Fruit fly (Drosophila melanogaster) whole organism, embryonic: Measurements from ENCODE around the gene ppk7.

Source experiments
- Ada2b ChIP-seq: fragments of 200-800 bp; sonication (Bioruptor generic); IDR thresholded peaks from 2 replicates; pipeline ENCODE4 v1.3.6; 2022; ENCODE audit warnings: missing biosample characterization, missing genetic modification characterization
- Bdp1 ChIP-seq: fragments of 200-800 bp; sonication (Bioruptor generic); optimal IDR thresholded peaks from 3 replicates; lab custom pipeline; 2016; ENCODE audit warnings: missing biosample characterization, missing genetic modification characterization
- BtbVII ChIP-seq: fragments of 200-800 bp; sonication (Bioruptor generic); optimal IDR thresholded peaks from 3 replicates; lab custom pipeline; 2017; ENCODE audit warnings: missing biosample characterization, mild to moderate bottlenecking, missing genetic modification characterization
- CG10959 ChIP-seq: fragments of 200-800 bp; sonication (Bioruptor generic); IDR thresholded peaks from 2 replicates; pipeline ENCODE4 v1.3.6; 2022; ENCODE audit warnings: missing biosample characterization, missing genetic modification characterization
- CG12236 ChIP-seq: fragments of 200-800 bp; sonication (Bioruptor generic); optimal IDR thresholded peaks from 2 replicates; lab custom pipeline; 2016; ENCODE audit warnings: missing biosample characterization, missing genetic modification characterization
- CG15479 ChIP-seq: fragments of 200-800 bp; sonication (Bioruptor generic); optimal IDR thresholded peaks from 3 replicates; lab custom pipeline; 2019; ENCODE audit warnings: missing biosample characterization, mild to moderate bottlenecking, missing genetic modification characterization, moderate library complexity
- CG1603 ChIP-seq: fragments of 200-800 bp; sonication (Bioruptor generic); optimal IDR thresholded peaks from 2 replicates; lab custom pipeline; 2019; ENCODE audit warnings: missing biosample characterization, mild to moderate bottlenecking, missing genetic modification characterization, moderate library complexity
- CG17568 ChIP-seq: fragments of 200-800 bp; sonication (Bioruptor generic); optimal IDR thresholded peaks from 2 replicates; lab custom pipeline; 2018; ENCODE audit warnings: missing biosample characterization, mild to moderate bottlenecking, missing genetic modification characterization, moderate library complexity
- CG2120 ChIP-seq: fragments of 200-800 bp; sonication (Bioruptor generic); optimal IDR thresholded peaks from 3 replicates; lab custom pipeline; 2016; ENCODE audit warnings: missing biosample characterization, missing genetic modification characterization
- CG31441 ChIP-seq: fragments of 200-800 bp; sonication (Bioruptor generic); IDR thresholded peaks from 2 replicates; pipeline ENCODE4 v1.3.6; 2022; ENCODE audit warnings: missing biosample characterization, missing genetic modification characterization
- CG32772 ChIP-seq: fragments of 200-800 bp; sonication (Bioruptor generic); IDR thresholded peaks from 2 replicates; pipeline ENCODE4 v1.3.6; 2022; ENCODE audit warnings: missing biosample characterization, missing genetic modification characterization
- CG3847 ChIP-seq: fragments of 200-800 bp; sonication (Bioruptor generic); IDR thresholded peaks from 2 replicates; pipeline ENCODE4 v1.3.6; 2022; ENCODE audit warnings: missing biosample characterization, missing genetic modification characterization
- CG4404 ChIP-seq: fragments of 200-800 bp; sonication (Bioruptor generic); IDR thresholded peaks from 2 replicates; pipeline ENCODE4 v1.3.6; 2022; ENCODE audit warnings: missing biosample characterization, missing genetic modification characterization
- CG5953 ChIP-seq: fragments of 200-800 bp; sonication (Bioruptor generic); IDR thresholded peaks from 2 replicates; pipeline ENCODE4 v1.3.6; 2022; ENCODE audit warnings: missing biosample characterization, missing genetic modification characterization
- CG7556 ChIP-seq: fragments of 200-800 bp; sonication (Bioruptor generic); optimal IDR thresholded peaks from 2 replicates; lab custom pipeline; 2017; ENCODE audit warnings: missing biosample characterization, mild to moderate bottlenecking, missing genetic modification characterization
- CG7745 ChIP-seq: fragments of 200-800 bp; sonication (Bioruptor generic); optimal IDR thresholded peaks from 2 replicates; lab custom pipeline; 2018; ENCODE audit warnings: missing biosample characterization, mild to moderate bottlenecking, missing genetic modification characterization, moderate library complexity
- CG7928 ChIP-seq: fragments of 200-800 bp; sonication (Bioruptor generic); optimal IDR thresholded peaks from 2 replicates; lab custom pipeline; 2017; ENCODE audit warnings: missing biosample characterization, mild to moderate bottlenecking, missing genetic modification characterization
- CG9437 ChIP-seq: fragments of 200-800 bp; sonication (Bioruptor generic); optimal IDR thresholded peaks from 2 replicates; lab custom pipeline; 2018; ENCODE audit warnings: missing biosample characterization, mild to moderate bottlenecking, missing genetic modification characterization
- CG9609 ChIP-seq: fragments of 200-800 bp; sonication (Bioruptor generic); optimal IDR thresholded peaks from 3 replicates; lab custom pipeline; 2016; ENCODE audit warnings: missing biosample characterization, missing genetic modification characterization
- CG9932 ChIP-seq: fragments of 200-800 bp; sonication (Bioruptor generic); IDR thresholded peaks from 2 replicates; pipeline ENCODE4 v1.3.6; 2022; ENCODE audit warnings: missing biosample characterization, missing genetic modification characterization
- D ChIP-seq, 2 experiments: fragments of 200-800 bp in 1 of 2; fragments of >200 bp in 1 of 2; sonication (Bioruptor generic) in 1 of 2; optimal IDR thresholded peaks; 2 replicates in 1 of 2; 3 replicates in 1 of 2; lab custom pipeline; 2017; ENCODE audit warnings: mild to moderate bottlenecking in 1 of 2, missing biosample characterization in 1 of 2, missing genetic modification characterization in 1 of 2, missing genetic modification reagents in 1 of 2
- Dip2 ChIP-seq: fragments of 200-800 bp; sonication (Bioruptor generic); IDR thresholded peaks from 2 replicates; pipeline ENCODE4 v1.3.6; 2022; ENCODE audit warnings: missing biosample characterization, missing genetic modification characterization
- Ets97D ChIP-seq: fragments of 200-800 bp; sonication (Bioruptor generic); optimal IDR thresholded peaks from 3 replicates; lab custom pipeline; 2016; ENCODE audit warnings: missing biosample characterization, missing genetic modification characterization
- HLH54F ChIP-seq: fragments of 200-800 bp; sonication (Bioruptor generic); optimal IDR thresholded peaks from 3 replicates; lab custom pipeline; 2016; ENCODE audit warnings: missing biosample characterization, missing genetic modification characterization
- Hr51 ChIP-seq, 2 experiments: fragments of 200-800 bp; sonication (Bioruptor generic); optimal IDR thresholded peaks; 2 replicates in 1 of 2; 3 replicates in 1 of 2; lab custom pipeline; 2016 to 2018; ENCODE audit warnings: missing biosample characterization in 2 of 2, missing genetic modification characterization in 2 of 2, mild to moderate bottlenecking in 1 of 2, moderate library complexity in 1 of 2
- Lpt ChIP-seq: fragments of >200 bp; optimal IDR thresholded peaks from 2 replicates; lab custom pipeline; 2018; ENCODE audit warnings: missing biosample characterization, missing genetic modification characterization
- MESR4 ChIP-seq: fragments of 200-800 bp; sonication (Bioruptor generic); optimal IDR thresholded peaks from 2 replicates; lab custom pipeline; 2018; ENCODE audit warnings: missing biosample characterization, mild to moderate bottlenecking, missing genetic modification characterization, moderate library complexity
- Poxn ChIP-seq: fragments of 200-800 bp; sonication (Bioruptor generic); IDR thresholded peaks from 2 replicates; pipeline ENCODE4 v1.3.6; 2022; ENCODE audit warnings: missing biosample characterization, missing genetic modification characterization
- Spps ChIP-seq: fragments of 200-800 bp; sonication (Bioruptor generic); optimal IDR thresholded peaks from 2 replicates; lab custom pipeline; 2018; ENCODE audit warnings: missing biosample characterization, mild to moderate bottlenecking, missing genetic modification characterization
- Tbp ChIP-seq: fragments of >200 bp; optimal IDR thresholded peaks from 2 replicates; lab custom pipeline; 2018; ENCODE audit warnings: missing biosample characterization, missing genetic modification characterization
- ac ChIP-seq: fragments of 200-800 bp; sonication (Bioruptor generic); optimal IDR thresholded peaks from 3 replicates; lab custom pipeline; 2017; ENCODE audit warnings: missing biosample characterization, mild to moderate bottlenecking, missing genetic modification characterization
- ap ChIP-seq: fragments of 200-800 bp; sonication (Bioruptor generic); IDR thresholded peaks from 2 replicates; pipeline ENCODE4 v1.3.6; 2022; ENCODE audit warnings: missing biosample characterization, missing genetic modification characterization
- ato ChIP-seq: fragments of 200-800 bp; sonication (Bioruptor generic); IDR thresholded peaks from 2 replicates; pipeline ENCODE4 v1.3.6; 2022; ENCODE audit warnings: missing biosample characterization, missing genetic modification characterization; ENCODE audit not compliant: partially characterized antibody
- br ChIP-seq: fragments of >200 bp; optimal IDR thresholded peaks from 2 replicates; lab custom pipeline; 2017
- dan ChIP-seq: fragments of 200-800 bp; sonication (Bioruptor generic); IDR thresholded peaks from 2 replicates; pipeline ENCODE4 v1.3.6; 2022; ENCODE audit warnings: missing biosample characterization, missing genetic modification characterization
- exex ChIP-seq: fragments of 200-800 bp; sonication (Bioruptor generic); optimal IDR thresholded peaks from 4 replicates; lab custom pipeline; 2018; ENCODE audit warnings: missing biosample characterization, mild to moderate bottlenecking, missing genetic modification characterization, moderate library complexity
- hth ChIP-seq: fragments of >200 bp; optimal IDR thresholded peaks from 2 replicates; lab custom pipeline; 2017; ENCODE audit warnings: inconsistent platforms
- inv ChIP-seq: fragments of 200-800 bp; sonication (Bioruptor generic); IDR thresholded peaks from 2 replicates; pipeline ENCODE4 v1.3.6; 2022; ENCODE audit warnings: missing biosample characterization, missing genetic modification characterization; ENCODE audit not compliant: partially characterized antibody
- luna ChIP-seq: fragments of 200-800 bp; sonication (Bioruptor generic); optimal IDR thresholded peaks from 2 replicates; lab custom pipeline; 2016; ENCODE audit warnings: missing biosample characterization, missing genetic modification characterization
- mld ChIP-seq: fragments of 200-800 bp; sonication (Bioruptor generic); IDR thresholded peaks from 3 replicates; pipeline ENCODE4 v1.3.6; 2022; ENCODE audit warnings: missing biosample characterization, missing genetic modification characterization; ENCODE audit not compliant: partially characterized antibody
- peb ChIP-seq: fragments of 200-800 bp; sonication (Bioruptor generic); IDR thresholded peaks from 2 replicates; pipeline ENCODE4 v1.3.6; 2022; ENCODE audit warnings: missing biosample characterization, missing genetic modification characterization
- pita ChIP-seq: fragments of 200-800 bp; sonication (Bioruptor generic); optimal IDR thresholded peaks from 2 replicates; lab custom pipeline; 2017; ENCODE audit warnings: missing biosample characterization, mild to moderate bottlenecking, missing genetic modification characterization
- sc ChIP-seq, 3 experiments: fragments of >200 bp in 2 of 3; fragments of 200-800 bp in 1 of 3; sonication (Bioruptor generic) in 1 of 3; optimal IDR thresholded peaks; 2 replicates in 2 of 3; 3 replicates in 1 of 3; lab custom pipeline; 2017; ENCODE audit warnings: mild to moderate bottlenecking in 1 of 3, missing biosample characterization in 1 of 3, missing genetic modification characterization in 1 of 3, missing genetic modification reagents in 1 of 3
- sens-2 ChIP-seq: fragments of 200-800 bp; sonication (Bioruptor generic); IDR thresholded peaks from 2 replicates; pipeline ENCODE4 v1.3.6; 2022; ENCODE audit warnings: missing biosample characterization, missing genetic modification characterization
- seq ChIP-seq: fragments of 200-800 bp; sonication (Bioruptor generic); IDR thresholded peaks from 2 replicates; pipeline ENCODE4 v1.3.6; 2022; ENCODE audit warnings: missing biosample characterization, missing genetic modification characterization
- sim ChIP-seq: fragments of 200-800 bp; sonication (Bioruptor generic); IDR thresholded peaks from 2 replicates; pipeline ENCODE4 v1.3.6; 2022; ENCODE audit warnings: missing biosample characterization, missing genetic modification characterization
- slou ChIP-seq: fragments of 200-800 bp; sonication (Bioruptor generic); optimal IDR thresholded peaks from 3 replicates; lab custom pipeline; 2016; ENCODE audit warnings: missing biosample characterization, missing genetic modification characterization
- ssp ChIP-seq: fragments of 200-800 bp; sonication (Bioruptor generic); IDR thresholded peaks from 2 replicates; pipeline ENCODE4 v1.3.6; 2022; ENCODE audit warnings: missing biosample characterization, missing genetic modification characterization
- tna ChIP-seq: fragments of 200-800 bp; sonication (Bioruptor generic); IDR thresholded peaks from 2 replicates; pipeline ENCODE4 v1.3.6; 2022; ENCODE audit warnings: missing biosample characterization, missing genetic modification characterization; ENCODE audit not compliant: partially characterized antibody
- usp ChIP-seq: fragments of >200 bp; optimal IDR thresholded peaks from 2 replicates; lab custom pipeline; 2017; ENCODE audit warnings: missing biosample characterization, missing genetic modification characterization
- vnd ChIP-seq: fragments of 200-800 bp; sonication (Bioruptor generic); IDR thresholded peaks from 3 replicates; pipeline ENCODE4 v1.3.6; 2022; ENCODE audit warnings: missing biosample characterization, missing genetic modification characterization; ENCODE audit not compliant: partially characterized antibody

The ppk7 gene

dm6 chr2L:6338367-6338975, 15.7 kb downstream of the ppk7 start, which contains the start of the genes Pez and Cpr (continued):
- TF ChIP-seq sc (optimal IDR thresholded peaks at IDR 0.05; lab: Kevin White, UChicago) (no peak), sc (GFP tag; optimal IDR thresholded peaks at IDR 0.05; lab: Kevin White, UChicago) (peak; percentile 5), exex (tag; lab: Kevin White, UChicago) (peak; percentile 24), sim (no peak), dan (GFP tag; lab: Robert Waterston, UW) (no peak), Dip2 (GFP tag; lab: Robert Waterston, UW) (peak; percentile 92), Hr51 (GFP tag; optimal IDR thresholded peaks at IDR 0.05; lab: Kevin White, UChicago) (no peak), usp (GFP tag; lab: Kevin White, UChicago) (no peak), sens-2 (GFP tag; lab: Robert Waterston, UW) (no peak), CG5953 (GFP tag; lab: Robert Waterston, UW) (no peak), CG7745 (tag; lab: Kevin White, UChicago) (no peak), Spps (tag; lab: Kevin White, UChicago) (no peak), pita (GFP tag; lab: Kevin White, UChicago) (no peak), CG7556 (GFP tag; lab: Kevin White, UChicago) (no peak), CG3847 (GFP tag; lab: Robert Waterston, UW) (peak; percentile 66), vnd (GFP tag; lab: Robert Waterston, UW) (peak; percentile 74), CG15479 (no peak), CG10959 (no peak; the same call in 1 of the 2 replicates), MESR4 (GFP tag; lab: Kevin White, UChicago) (peak; percentile 69), Bdp1 (no peak), CG31441 (GFP tag; lab: Robert Waterston, UW) (no peak), HLH54F (GFP tag; lab: Kevin White, UChicago) (peak; percentile 30), slou (GFP tag; lab: Kevin White, UChicago) (no peak), ap (no peak), CG17568 (GFP tag; lab: Kevin White, UChicago) (no peak), Ada2b (GFP tag; lab: Robert Waterston, UW) (0 out of 2 replicates have a peak, but pooled peaks have one; percentile 28), Poxn (GFP tag; lab: Robert Waterston, UW) (no peak), ssp (GFP tag; lab: Robert Waterston, UW) (no peak), inv (peak; percentile 68), CG4404 (GFP tag; lab: Robert Waterston, UW) (no peak), CG2120 (peak; percentile 56), Ets97D (peak; percentile 77), CG9437 (no peak), ato (GFP tag; lab: Robert Waterston, UW) (peak; percentile 59), mld (peak; percentile 86), CG12236 (GFP tag; lab: Kevin White, UChicago) (no peak), tna (GFP tag; lab: Robert Waterston, UW) (peak; percentile 23; the same call in 1 of the 2 replicates), Lpt (GFP tag; lab: Kevin White, UChicago) (no peak), peb (GFP tag; lab: Robert Waterston, UW) (no peak), ac (GFP tag; lab: Kevin White, UChicago) (no peak), CG32772 (GFP tag; lab: Robert Waterston, UW) (no peak), luna (GFP tag; lab: Kevin White, UChicago) (peak; percentile 28), D (optimal IDR thresholded peaks at IDR 0.05; lab: Kevin White, UChicago) (no peak), D (GFP tag; optimal IDR thresholded peaks at IDR 0.05; lab: Kevin White, UChicago) (no peak), Tbp (GFP tag; lab: Kevin White, UChicago) (no peak), seq (GFP tag; lab: Robert Waterston, UW) (no peak), CG9932 (GFP tag; lab: Robert Waterston, UW) (peak; percentile 59), br (lab: Kevin White, UChicago) (no peak), CG9609 (GFP tag; lab: Kevin White, UChicago) (no peak), BtbVII (GFP tag; lab: Kevin White, UChicago) (no peak), CG7928 (GFP tag; lab: Kevin White, UChicago) (peak; percentile 38), CG1603 (tag; lab: Kevin White, UChicago) (no peak), hth (lab: Kevin White, UChicago) (no peak)
